Fruit fly (Drosophila melanogaster) whole organism, pupa: ENCODE results near the gene CG5498.

Source experiments
- CG10348 ChIP-seq: fragments of 200-800 bp; sonication (Bioruptor generic); IDR thresholded peaks from 2 replicates; pipeline ENCODE4 v1.3.6; 2022; ENCODE audit warnings: missing biosample characterization, missing genetic modification characterization
- CG17806 ChIP-seq: fragments of 200-800 bp; sonication (Bioruptor generic); optimal IDR thresholded peaks from 2 replicates; lab custom pipeline; 2018; ENCODE audit warnings: missing biosample characterization, mild to moderate bottlenecking, missing genetic modification characterization, moderate library complexity
- CG4496 ChIP-seq: fragments of 200-800 bp; sonication (Bioruptor generic); IDR thresholded peaks from 3 replicates; pipeline ENCODE4 v1.3.6; 2022; ENCODE audit warnings: missing biosample characterization, missing genetic modification characterization
- CG9948 ChIP-seq: fragments of 200-800 bp; sonication (Bioruptor generic); optimal IDR thresholded peaks from 2 replicates; lab custom pipeline; 2018; ENCODE audit warnings: missing biosample characterization, mild to moderate bottlenecking, missing genetic modification characterization, moderate library complexity
- D1 ChIP-seq: fragments of 200-800 bp; sonication (Bioruptor generic); optimal IDR thresholded peaks from 2 replicates; lab custom pipeline; 2018; ENCODE audit warnings: missing biosample characterization, mild to moderate bottlenecking, missing genetic modification characterization, moderate library complexity
- EcR ChIP-seq: fragments of 200-800 bp; sonication (Bioruptor generic); optimal IDR thresholded peaks from 3 replicates; lab custom pipeline; 2019; ENCODE audit warnings: missing biosample characterization, missing genetic modification characterization, mild to moderate bottlenecking, moderate library complexity, missing genetic modification reagents
- Ets98B ChIP-seq: fragments of 200-800 bp; sonication (Bioruptor generic); IDR thresholded peaks from 2 replicates; pipeline ENCODE4 v1.3.6; 2022; ENCODE audit warnings: missing biosample characterization, missing genetic modification characterization
- Pif1B ChIP-seq: fragments of 200-800 bp; sonication (Bioruptor generic); optimal IDR thresholded peaks from 3 replicates; lab custom pipeline; 2016; ENCODE audit warnings: missing biosample characterization, missing genetic modification characterization

- TF ChIP-seq Pif1B (GFP tag; lab: Kevin White, UChicago) (no peak), CG10348 (GFP tag; lab: Robert Waterston, UW) (no peak), CG4496 (GFP tag; lab: Robert Waterston, UW) (no peak), CG9948 (tag; lab: Kevin White, UChicago) (no peak), D1 (tag; lab: Kevin White, UChicago) (no peak), EcR (GFP tag; lab: Kevin White, UChicago) (no peak), CG17806 (tag; lab: Kevin White, UChicago) (no peak), Ets98B (GFP tag; lab: Robert Waterston, UW) (no peak)
These were observed 1.1 kb upstream of the CG5498 start for dm6 chr3L:20385006-20385405.
